Worm (Caenorhabditis elegans) whole organism, L2 larva: Measurements from ENCODE around the gene nhr-8.

ENCODE experiments used
- ZK546.5 ChIP-seq: sonication (generic microtip); optimal IDR thresholded peaks from 2 replicates; lab custom pipeline; 2017; ENCODE audit warnings: missing biosample characterization, missing genetic modification characterization
- aly-2 ChIP-seq: fragments of 150-350 bp; optimal IDR thresholded peaks from 2 replicates; lab custom pipeline; 2014; ENCODE audit warnings: missing biosample characterization, missing genetic modification characterization
- ama-1 ChIP-seq: fragments of 150-350 bp; optimal IDR thresholded peaks from 2 replicates; lab custom pipeline; 2018; ENCODE audit warnings: inconsistent platforms
- fos-1 ChIP-seq: fragments of 150-350 bp; optimal IDR thresholded peaks from 2 replicates; lab custom pipeline; 2014; ENCODE audit warnings: missing biosample characterization, missing genetic modification characterization
- gmeb-1 ChIP-seq: fragments of 150-350 bp; optimal IDR thresholded peaks from 2 replicates; lab custom pipeline; 2014; ENCODE audit warnings: missing biosample characterization, missing genetic modification characterization
- nhr-129 ChIP-seq: fragments of 150-350 bp; optimal IDR thresholded peaks from 2 replicates; lab custom pipeline; 2014; ENCODE audit warnings: missing biosample characterization, missing genetic modification characterization
- nhr-25 ChIP-seq: fragments of 150-350 bp; sonication (generic microtip); optimal IDR thresholded peaks from 3 replicates; lab custom pipeline; 2014; ENCODE audit warnings: missing biosample characterization, missing genetic modification characterization
- snpc-4 ChIP-seq: fragments of 150-350 bp; optimal IDR thresholded peaks from 2 replicates; lab custom pipeline; 2014; ENCODE audit warnings: missing biosample characterization, missing genetic modification characterization
- zag-1 ChIP-seq: fragments of 150-350 bp; optimal IDR thresholded peaks from 2 replicates; lab custom pipeline; 2014; ENCODE audit warnings: missing biosample characterization, missing genetic modification characterization

DNA sequence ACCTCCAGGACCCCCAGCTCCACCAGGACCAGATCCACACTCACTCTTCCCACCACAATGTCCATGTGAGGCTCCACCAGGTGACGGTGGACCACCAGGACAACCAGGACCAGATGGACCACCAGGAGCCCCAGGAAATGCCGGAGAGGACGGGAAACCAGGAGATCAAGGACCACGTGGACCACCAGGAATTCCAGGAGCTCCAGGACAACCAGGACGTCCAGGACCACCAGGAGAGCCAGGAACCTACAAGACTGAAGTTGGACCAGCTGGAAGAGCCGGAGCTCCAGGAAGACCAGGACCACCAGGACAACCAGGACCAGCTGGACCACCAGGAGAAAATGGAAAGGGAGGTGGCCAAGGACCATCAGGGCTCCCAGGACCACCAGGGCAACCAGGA is 43.3 kb downstream of the nhr-8 start:
- TF ChIP-seq aly-2 = no peak
- no peak for TF ChIP-seq ZK546.5
- no peak for TF ChIP-seq fos-1
- no peak for TF ChIP-seq snpc-4 (tag; lab: Kevin White, UChicago)
- TF ChIP-seq gmeb-1 (tag; lab: Kevin White, UChicago) = no peak
- TF ChIP-seq nhr-129 (tag; lab: Kevin White, UChicago) = no peak
- no peak for TF ChIP-seq zag-1
- TF ChIP-seq nhr-25 (tag; lab: Kevin White, UChicago) = no peak
- TF ChIP-seq ama-1 (lab: Kevin White, UChicago) = no peak
